Worm (Caenorhabditis elegans): ENCODE data around the gene tbx-36.

tbx-36 gene

DNA sequence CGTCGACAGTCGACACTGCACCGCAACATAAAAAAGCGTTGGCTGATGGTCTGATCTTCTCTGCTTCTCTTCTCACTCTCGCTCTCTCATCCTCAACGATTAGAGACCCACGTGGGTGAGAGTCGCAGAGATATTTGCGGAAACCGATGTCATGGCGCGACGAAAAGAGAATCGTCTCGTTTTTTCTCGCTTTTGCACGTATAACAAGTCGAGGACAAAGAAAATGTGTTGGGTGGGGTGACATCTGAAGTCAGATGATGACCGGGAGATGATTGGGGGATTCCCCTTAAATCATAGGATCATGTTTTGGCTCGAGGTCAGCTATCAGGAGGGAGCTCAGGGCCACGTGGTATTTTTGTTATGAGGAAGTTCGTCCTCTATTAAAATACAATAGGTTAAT lies 6.0 kb downstream of the tbx-36 start (continued):
- TF ChIP-seq nhr-28 (tag; optimal IDR thresholded peaks at IDR 0.05) (no peak), nhr-19 (GFP tag; conservative IDR thresholded peaks at IDR 0.05) (peak; percentile 94), zag-1 (tag; optimal IDR thresholded peaks at IDR 0.05) (no peak), pax-3 (tag; optimal IDR thresholded peaks at IDR 0.05) (peak; percentile 45), C04F5.9 (tag; optimal IDR thresholded peaks at IDR 0.05) (peak; percentile 79), fos-1 (tag; optimal IDR thresholded peaks at IDR 0.05) (peak; percentile 77), alr-1 (tag; optimal IDR thresholded peaks at IDR 0.05; ENCODE audit: borderline replicate concordance) (no peak), ceh-8 (GFP tag; optimal IDR thresholded peaks at IDR 0.05) (no peak), ceh-90 (tag; optimal IDR thresholded peaks at IDR 0.05) (no peak), ztf-11 (tag; optimal IDR thresholded peaks at IDR 0.05) (peak in 1 of 2 experiments; percentile 32), irx-1 (tag; optimal IDR thresholded peaks at IDR 0.05) (peak; percentile 84), ceh-82 (tag; optimal IDR thresholded peaks at IDR 0.05) (peak; percentile 39 to 62 (median 43)), egl-13 (tag; optimal IDR thresholded peaks at IDR 0.05) (peak; percentile 57), tlp-1 (tag; optimal IDR thresholded peaks at IDR 0.05) (no peak), nhr-71 (tag; optimal IDR thresholded peaks at IDR 0.05) (peak; percentile 99), nhr-11 (tag; optimal IDR thresholded peaks at IDR 0.05) (peak; percentile 69), nhr-84 (tag; optimal IDR thresholded peaks at IDR 0.05) (no peak), aha-1 (tag; optimal IDR thresholded peaks at IDR 0.05) (peak; percentile 83), tbx-2 (tag; optimal IDR thresholded peaks at IDR 0.05) (peak; percentile 90), C16A3.4 (tag; optimal IDR thresholded peaks at IDR 0.05) (peak; percentile 82), Y116A8C.19 (tag; optimal IDR thresholded peaks at IDR 0.05; ENCODE audit: borderline replicate concordance) (no peak), snpc-4 (tag; optimal IDR thresholded peaks at IDR 0.05) (peak; percentile 33), fkh-8 (tag; optimal IDR thresholded peaks at IDR 0.05) (no peak), nhr-47 (tag; optimal IDR thresholded peaks at IDR 0.05) (peak; percentile 88), nhr-12 (tag; optimal IDR thresholded peaks at IDR 0.05) (no peak), xbp-1 (tag; optimal IDR thresholded peaks at IDR 0.05) (peak; percentile 85)

DNA sequence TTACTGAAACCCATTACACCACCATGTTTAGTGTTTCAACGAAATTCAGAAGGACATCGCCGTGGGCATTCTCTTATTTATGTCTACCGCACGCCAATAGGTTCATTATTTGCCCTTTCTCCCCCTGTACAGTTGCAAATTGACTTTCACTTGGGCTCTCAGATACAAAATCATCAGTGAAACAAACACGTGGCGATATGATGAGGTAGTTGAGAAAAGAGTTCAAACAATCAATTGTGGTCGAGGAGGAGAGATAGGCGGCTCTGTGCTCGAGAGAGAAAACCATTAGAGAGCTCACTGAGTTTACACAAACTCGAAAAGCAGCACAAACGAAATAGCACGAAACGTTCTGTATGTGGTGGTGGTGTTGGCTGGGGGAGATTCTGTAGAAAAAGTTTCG lies 6.7 kb downstream of the tbx-36 start:
- TF ChIP-seq pax-3 (tag; optimal IDR thresholded peaks at IDR 0.05): no peak
- no peak for TF ChIP-seq snu-23 (GFP tag; optimal IDR thresholded peaks at IDR 0.05)
- TF ChIP-seq alr-1 (tag; optimal IDR thresholded peaks at IDR 0.05; ENCODE audit: borderline replicate concordance): no peak
- TF ChIP-seq lin-35 (GFP tag; optimal IDR thresholded peaks at IDR 0.05): peak in 1 of 2 experiments; percentile 5
- TF ChIP-seq lin-13 (GFP tag; optimal IDR thresholded peaks at IDR 0.05): no peak
- TF ChIP-seq egl-13 (tag; optimal IDR thresholded peaks at IDR 0.05): no peak
- no peak for TF ChIP-seq unc-62 (GFP tag; optimal IDR thresholded peaks at IDR 0.05)
- TF ChIP-seq ceh-82 (tag; optimal IDR thresholded peaks at IDR 0.05): no peak
- no peak for TF ChIP-seq elt-3 (tag; optimal IDR thresholded peaks at IDR 0.05)
- TF ChIP-seq isw-1 (GFP tag; IDR thresholded peaks at IDR 0.05): no peak
- TF ChIP-seq lin-15B (tag; optimal IDR thresholded peaks at IDR 0.05): no peak
- no peak for TF ChIP-seq nhr-85 (tag)
- no peak for TF ChIP-seq skn-1 (tag; optimal IDR thresholded peaks at IDR 0.05)
- no peak for TF ChIP-seq egl-27 (tag; optimal IDR thresholded peaks at IDR 0.05)
- TF ChIP-seq efl-1 (optimal IDR thresholded peaks at IDR 0.05): peak in 1 of 2 experiments; percentile 13
- TF ChIP-seq efl-1 (GFP tag; optimal IDR thresholded peaks at IDR 0.05 in 1 of 2): peak in 1 of 2 experiments; percentile 2
- TF ChIP-seq hlh-17 (GFP tag; optimal IDR thresholded peaks at IDR 0.05; ENCODE audit: borderline replicate concordance): no peak
- TF ChIP-seq xbp-1 (tag; optimal IDR thresholded peaks at IDR 0.05): no peak
- TF ChIP-seq ceh-90 (tag; optimal IDR thresholded peaks at IDR 0.05): no peak
- TF ChIP-seq aha-1 (tag; optimal IDR thresholded peaks at IDR 0.05): no peak
- no peak for TF ChIP-seq C16A3.4 (tag; optimal IDR thresholded peaks at IDR 0.05)
- TF ChIP-seq vab-15 (tag; optimal IDR thresholded peaks at IDR 0.05): no peak
- TF ChIP-seq hpl-2 (GFP tag; optimal IDR thresholded peaks at IDR 0.05): no peak
- peak; percentile 26 for TF ChIP-seq unc-130 (tag; optimal IDR thresholded peaks at IDR 0.05)
- TF ChIP-seq C34B4.2 (tag; optimal IDR thresholded peaks at IDR 0.05): no peak
- TF ChIP-seq lsy-2 (tag; optimal IDR thresholded peaks at IDR 0.05): peak; percentile 3 to 6
- TF ChIP-seq ces-1 (GFP tag; optimal IDR thresholded peaks at IDR 0.05): no peak
- TF ChIP-seq tbx-2 (tag; optimal IDR thresholded peaks at IDR 0.05): peak; percentile 43
- no peak for TF ChIP-seq zag-1 (tag; optimal IDR thresholded peaks at IDR 0.05)
- peak; percentile 10 for TF ChIP-seq mep-1 (tag; optimal IDR thresholded peaks at IDR 0.05)
- no peak for TF ChIP-seq fkh-8 (tag; optimal IDR thresholded peaks at IDR 0.05)
- TF ChIP-seq C04F5.9 (tag; optimal IDR thresholded peaks at IDR 0.05): no peak
- no peak for TF ChIP-seq ama-1 (optimal IDR thresholded peaks at IDR 0.05)
- peak; percentile 81 for TF ChIP-seq rnt-1 (tag; optimal IDR thresholded peaks at IDR 0.05)
- TF ChIP-seq fos-1 (tag; optimal IDR thresholded peaks at IDR 0.05): no peak
- TF ChIP-seq mdl-1 (tag; optimal IDR thresholded peaks at IDR 0.05): peak in 1 of 2 experiments; percentile 77
- TF ChIP-seq ceh-63 (GFP tag; optimal IDR thresholded peaks at IDR 0.05): no peak
- peak; percentile 46 for TF ChIP-seq nhr-19 (GFP tag; conservative IDR thresholded peaks at IDR 0.05)
- no peak for TF ChIP-seq ceh-88 (GFP tag; IDR thresholded peaks at IDR 0.05)

Measured in whole organism, L1 larva.